Fruit fly (Drosophila melanogaster) whole organism, pupa: Measurements from ENCODE around the gene Cngl.

ENCODE experiments used
- CG10348 ChIP-seq: fragments of 200-800 bp; sonication (Bioruptor generic); IDR thresholded peaks from 2 replicates; pipeline ENCODE4 v1.3.6; 2022; ENCODE audit warnings: missing biosample characterization, missing genetic modification characterization
- CG12605 ChIP-seq: fragments of 200-800 bp; sonication (Bioruptor generic); IDR thresholded peaks from 2 replicates; pipeline ENCODE4 v1.3.6; 2022; ENCODE audit warnings: missing biosample characterization, missing genetic modification characterization
- CG13204 ChIP-seq: fragments of 200-800 bp; sonication (Bioruptor generic); optimal IDR thresholded peaks from 2 replicates; lab custom pipeline; 2018; ENCODE audit warnings: missing biosample characterization, mild to moderate bottlenecking, missing genetic modification characterization, moderate library complexity
- CG14655 ChIP-seq: fragments of 200-800 bp; sonication (Bioruptor generic); optimal IDR thresholded peaks from 3 replicates; lab custom pipeline; 2017; ENCODE audit warnings: mild to moderate bottlenecking, missing biosample characterization, missing genetic modification reagents, missing genetic modification characterization
- CG15710 ChIP-seq: fragments of 200-800 bp; sonication (Bioruptor generic); optimal IDR thresholded peaks from 2 replicates; lab custom pipeline; 2018; ENCODE audit warnings: missing biosample characterization, mild to moderate bottlenecking, missing genetic modification characterization, moderate library complexity
- CG17806 ChIP-seq: fragments of 200-800 bp; sonication (Bioruptor generic); optimal IDR thresholded peaks from 2 replicates; lab custom pipeline; 2018; ENCODE audit warnings: missing biosample characterization, mild to moderate bottlenecking, missing genetic modification characterization, moderate library complexity
- CG32121 ChIP-seq: fragments of 200-800 bp; sonication (Bioruptor generic); IDR thresholded peaks from 2 replicates; pipeline ENCODE4 v1.3.6; 2022; ENCODE audit warnings: missing biosample characterization, missing genetic modification characterization
- CG34367 ChIP-seq: fragments of 200-800 bp; sonication (Bioruptor generic); optimal IDR thresholded peaks from 2 replicates; lab custom pipeline; 2018; ENCODE audit warnings: missing biosample characterization, mild to moderate bottlenecking, missing genetic modification characterization
- CG4496 ChIP-seq: fragments of 200-800 bp; sonication (Bioruptor generic); IDR thresholded peaks from 3 replicates; pipeline ENCODE4 v1.3.6; 2022; ENCODE audit warnings: missing biosample characterization, missing genetic modification characterization
- CG8159 ChIP-seq: fragments of 200-800 bp; sonication (Bioruptor generic); optimal IDR thresholded peaks from 3 replicates; lab custom pipeline; 2018; ENCODE audit warnings: missing biosample characterization, mild to moderate bottlenecking, missing genetic modification characterization, moderate library complexity
- CG8301 ChIP-seq: fragments of 200-800 bp; sonication (Bioruptor generic); optimal IDR thresholded peaks from 2 replicates; lab custom pipeline; 2018; ENCODE audit warnings: missing biosample characterization, mild to moderate bottlenecking, missing genetic modification characterization
- CG9948 ChIP-seq: fragments of 200-800 bp; sonication (Bioruptor generic); optimal IDR thresholded peaks from 2 replicates; lab custom pipeline; 2018; ENCODE audit warnings: missing biosample characterization, mild to moderate bottlenecking, missing genetic modification characterization, moderate library complexity
- D1 ChIP-seq: fragments of 200-800 bp; sonication (Bioruptor generic); optimal IDR thresholded peaks from 2 replicates; lab custom pipeline; 2018; ENCODE audit warnings: missing biosample characterization, mild to moderate bottlenecking, missing genetic modification characterization, moderate library complexity
- EcR ChIP-seq: fragments of 200-800 bp; sonication (Bioruptor generic); optimal IDR thresholded peaks from 3 replicates; lab custom pipeline; 2019; ENCODE audit warnings: missing biosample characterization, missing genetic modification characterization, mild to moderate bottlenecking, moderate library complexity, missing genetic modification reagents
- Ets98B ChIP-seq: fragments of 200-800 bp; sonication (Bioruptor generic); IDR thresholded peaks from 2 replicates; pipeline ENCODE4 v1.3.6; 2022; ENCODE audit warnings: missing biosample characterization, missing genetic modification characterization
- Pif1A ChIP-seq: fragments of 200-800 bp; sonication (Bioruptor generic); optimal IDR thresholded peaks from 3 replicates; lab custom pipeline; 2016; ENCODE audit warnings: missing biosample characterization, missing genetic modification characterization
- Pif1B ChIP-seq: fragments of 200-800 bp; sonication (Bioruptor generic); optimal IDR thresholded peaks from 3 replicates; lab custom pipeline; 2016; ENCODE audit warnings: missing biosample characterization, missing genetic modification characterization
- Snoo ChIP-seq: fragments of 200-800 bp; sonication (Bioruptor generic); optimal IDR thresholded peaks from 3 replicates; lab custom pipeline; 2017; ENCODE audit warnings: missing biosample characterization, mild to moderate bottlenecking, missing genetic modification characterization, inconsistent platforms
- fd96Ca ChIP-seq: fragments of 200-800 bp; sonication (Bioruptor generic); IDR thresholded peaks from 3 replicates; pipeline ENCODE4 v1.3.6; 2022; ENCODE audit warnings: missing biosample characterization, missing genetic modification characterization
- gl ChIP-seq: fragments of 200-800 bp; sonication (Bioruptor generic); optimal IDR thresholded peaks from 2 replicates; lab custom pipeline; 2018; ENCODE audit warnings: missing biosample characterization, mild to moderate bottlenecking, missing genetic modification characterization
- rn ChIP-seq: fragments of 200-800 bp; sonication (Bioruptor generic); IDR thresholded peaks from 2 replicates; pipeline ENCODE4 v1.3.6; 2022; ENCODE audit warnings: missing biosample characterization, missing genetic modification characterization

The Cngl gene

DNA sequence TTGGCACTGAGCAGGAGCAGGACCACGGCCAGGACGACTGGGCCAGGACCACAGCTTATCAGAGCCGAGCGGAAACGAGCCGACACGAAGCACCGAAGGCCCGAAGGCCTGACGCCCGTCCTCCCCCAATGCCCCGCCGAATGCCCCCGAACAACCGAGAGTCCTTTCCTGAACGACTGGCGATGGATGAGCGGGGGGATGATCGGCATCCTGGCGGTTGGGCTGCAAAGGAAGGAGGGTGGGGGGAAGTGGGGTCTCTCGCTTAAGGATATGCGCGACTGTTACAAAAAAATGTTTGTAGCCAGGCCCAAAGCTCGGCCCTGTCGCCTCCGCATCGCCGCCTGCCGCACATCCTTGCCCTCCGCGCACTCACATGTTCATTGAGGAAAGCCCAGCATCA is at the start of gene Cngl:
Cngl (minus strand) TSS at position 8 of the 400 bp plus-strand sequence.
- TF ChIP-seq CG13204 (peak; percentile 8), CG14655 (GFP tag; lab: Kevin White, UChicago) (no peak)

DNA sequence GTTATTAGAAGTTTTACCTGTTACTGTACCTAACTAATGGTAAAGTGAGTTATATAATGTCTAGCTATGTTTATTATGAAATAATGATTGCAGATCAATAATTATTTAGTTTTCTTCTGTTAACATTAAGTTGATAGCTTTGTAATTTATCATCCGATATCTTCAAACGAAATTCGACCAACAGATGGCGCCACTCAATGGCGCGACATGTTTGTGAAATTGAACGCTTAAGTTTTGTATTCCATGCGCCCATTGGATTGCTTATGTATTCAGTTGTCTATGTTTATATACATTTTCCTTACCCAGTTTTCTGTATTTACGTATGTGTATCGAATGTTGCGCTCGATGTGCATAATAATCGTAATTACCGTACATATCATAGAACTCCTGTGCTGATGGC is 49.5 kb upstream of the Cngl start:
- TF ChIP-seq CG15710 (tag; lab: Kevin White, UChicago) (no peak), Snoo (no peak), CG34367 (tag; lab: Kevin White, UChicago) (no peak)

DNA sequence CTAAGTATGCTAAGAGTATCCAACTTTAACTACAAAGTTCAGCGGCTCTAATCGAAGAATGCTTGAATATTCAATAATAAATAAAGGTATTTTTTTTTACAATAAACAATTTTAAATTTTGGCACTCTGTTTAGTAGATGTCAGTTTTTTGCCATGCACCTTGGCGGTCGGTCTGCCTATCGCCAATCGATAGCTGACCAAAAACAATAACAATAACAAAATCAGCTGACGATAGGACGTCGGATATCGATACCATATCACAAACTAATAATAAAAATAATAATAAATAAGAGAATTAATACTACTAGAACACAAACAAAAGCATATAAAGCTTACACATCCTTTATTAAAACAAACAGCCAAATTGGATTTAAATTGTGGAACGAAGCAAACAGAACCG is 45.6 kb upstream of the Cngl start, which contains the start of gene Gmap:
Gmap (plus strand) TSS at position 241 of the 400 bp plus-strand sequence.
- TF ChIP-seq rn (GFP tag; lab: Robert Waterston, UW) (no peak), CG15710 (tag; lab: Kevin White, UChicago) (no peak), CG13204 (no peak), Pif1B (GFP tag; lab: Kevin White, UChicago) (no peak), CG14655 (GFP tag; lab: Kevin White, UChicago) (no peak), fd96Ca (GFP tag; lab: Robert Waterston, UW) (no peak), CG17806 (tag; lab: Kevin White, UChicago) (no peak), Ets98B (no peak), CG8301 (tag; lab: Kevin White, UChicago) (no peak), CG12605 (GFP tag; lab: Robert Waterston, UW) (no peak), CG9948 (tag; lab: Kevin White, UChicago) (no peak)

dm6 chrX:15484451-15485032 is 43.5 kb upstream of the Cngl start:
- no peak for TF ChIP-seq CG4496 (GFP tag; lab: Robert Waterston, UW)
- TF ChIP-seq CG10348 (GFP tag; lab: Robert Waterston, UW) = no peak
- no peak for TF ChIP-seq CG32121 (GFP tag; lab: Robert Waterston, UW)
- no peak for TF ChIP-seq CG9948 (tag; lab: Kevin White, UChicago)
- no peak for TF ChIP-seq CG8159 (tag; lab: Kevin White, UChicago)
- TF ChIP-seq rn (GFP tag; lab: Robert Waterston, UW) = no peak
- TF ChIP-seq CG12605 (GFP tag; lab: Robert Waterston, UW) = no peak
- TF ChIP-seq CG8301 (tag; lab: Kevin White, UChicago) = no peak
- TF ChIP-seq Ets98B = no peak
- no peak for TF ChIP-seq Snoo
- no peak for TF ChIP-seq Pif1B (GFP tag; lab: Kevin White, UChicago)
- no peak for TF ChIP-seq gl (tag; lab: Kevin White, UChicago)
- no peak for TF ChIP-seq CG14655 (GFP tag; lab: Kevin White, UChicago)

dm6 chrX:15483010-15483802 is 42.2 kb upstream of the Cngl start:
- peak; percentile 16 for TF ChIP-seq CG13204
- no peak for TF ChIP-seq CG9948 (tag; lab: Kevin White, UChicago)
- no peak for TF ChIP-seq Pif1A (GFP tag; lab: Kevin White, UChicago)
- no peak for TF ChIP-seq D1 (tag; lab: Kevin White, UChicago)

- TF ChIP-seq CG8301 (tag; lab: Kevin White, UChicago) = peak; percentile 6
- no peak for TF ChIP-seq CG34367 (tag; lab: Kevin White, UChicago)
- 0 out of 3 replicates have a peak, but pooled peaks have one; percentile 18 for TF ChIP-seq CG4496 (GFP tag; lab: Robert Waterston, UW)
- TF ChIP-seq CG15710 (tag; lab: Kevin White, UChicago) = peak; percentile 17
- TF ChIP-seq CG8159 (tag; lab: Kevin White, UChicago) = peak; percentile 37
Observed at dm6 chrX:15482236-15482660, 41.2 kb upstream of the Cngl start, which contains the start of gene CG6340. CG6340 (plus strand) TSS chrX:15482374.

- no peak for TF ChIP-seq CG13204
- TF ChIP-seq CG12605 (GFP tag; lab: Robert Waterston, UW) = no peak
- TF ChIP-seq CG32121 (GFP tag; lab: Robert Waterston, UW) = no peak
- TF ChIP-seq EcR = no peak
- no peak for TF ChIP-seq Ets98B
- TF ChIP-seq CG15710 (tag; lab: Kevin White, UChicago) = no peak
- TF ChIP-seq D1 (tag; lab: Kevin White, UChicago) = no peak
- no peak for TF ChIP-seq CG9948 (tag; lab: Kevin White, UChicago)
- no peak for TF ChIP-seq CG8159 (tag; lab: Kevin White, UChicago)
- TF ChIP-seq gl (tag; lab: Kevin White, UChicago) = no peak
- TF ChIP-seq fd96Ca (GFP tag; lab: Robert Waterston, UW) = no peak
- no peak for TF ChIP-seq CG4496 (GFP tag; lab: Robert Waterston, UW)
- no peak for TF ChIP-seq CG8301 (tag; lab: Kevin White, UChicago)
- no peak for TF ChIP-seq Pif1B (GFP tag; lab: Kevin White, UChicago)
- TF ChIP-seq CG10348 (GFP tag; lab: Robert Waterston, UW) = no peak
- TF ChIP-seq rn (GFP tag; lab: Robert Waterston, UW) = no peak
- TF ChIP-seq CG34367 (tag; lab: Kevin White, UChicago) = no peak
- no peak for TF ChIP-seq Snoo
Observed at dm6 chrX:15475791-15476190, 34.7 kb upstream of the Cngl start, which contains the start of gene CG6324. CG6324 (plus strand) TSS chrX:15476091.
